Worm (Caenorhabditis elegans): ENCODE data around the gene srh-217.

The srh-217 gene

ce11 chrV:20196671-20197070, 1.3 kb upstream of the srh-217 start, which contains the start of gene ftr-1:
Gene ftr-1 (plus strand): TSS chrV:20196971.
- no peak for TF ChIP-seq unc-62 (GFP tag; optimal IDR thresholded peaks at IDR 0.05)

ce11 chrV:20192102-20192880, 3.1 kb downstream of the srh-217 start, which contains the start of the genes fbxa-115 and Y113G7B.27:
Gene fbxa-115 (minus strand): TSS chrV:20192152.
Gene Y113G7B.27 (plus strand): TSS chrV:20192830.
- TF ChIP-seq unc-62 (GFP tag; optimal IDR thresholded peaks at IDR 0.05): no peak

- TF ChIP-seq unc-62 (GFP tag; optimal IDR thresholded peaks at IDR 0.05): no peak
These were observed 6.6 kb downstream of the srh-217 start, which contains the start of gene fbxa-116 for ce11 chrV:20188790-20189189. Gene fbxa-116 (minus strand): TSS chrV:20188890.

- no peak for TF ChIP-seq unc-62 (GFP tag; optimal IDR thresholded peaks at IDR 0.05)
These were observed 8.8 kb downstream of the srh-217 start, which contains the start of gene srz-16 for ce11 chrV:20186579-20186978. Gene srz-16 (minus strand): TSS chrV:20186679.

- no peak for TF ChIP-seq unc-62 (GFP tag; optimal IDR thresholded peaks at IDR 0.05)
These were observed 13.0 kb downstream of the srh-217 start for ce11 chrV:20182311-20182710.

- TF ChIP-seq unc-62 (GFP tag; optimal IDR thresholded peaks at IDR 0.05): no peak
These were observed 23.4 kb downstream of the srh-217 start, which contains the start of gene srw-39 for ce11 chrV:20171941-20172340. Gene srw-39 (minus strand): TSS chrV:20172041.

ce11 chrV:20165808-20166207, 29.5 kb downstream of the srh-217 start:
- no peak for TF ChIP-seq unc-62 (GFP tag; optimal IDR thresholded peaks at IDR 0.05)

ce11 chrV:20164059-20164892, 31.1 kb downstream of the srh-217 start, which contains the start of gene F19B2.5:
Gene F19B2.5 (minus strand): TSS chrV:20164165.
- TF ChIP-seq unc-62 (GFP tag; optimal IDR thresholded peaks at IDR 0.05): no peak

- no peak for TF ChIP-seq unc-62 (GFP tag; optimal IDR thresholded peaks at IDR 0.05)
These were observed 32.3 kb downstream of the srh-217 start for ce11 chrV:20163105-20163449.

ce11 chrV:20162290-20163104, 32.9 kb downstream of the srh-217 start:
- no peak for TF ChIP-seq unc-62 (GFP tag; optimal IDR thresholded peaks at IDR 0.05)

- TF ChIP-seq unc-62 (GFP tag; optimal IDR thresholded peaks at IDR 0.05): no peak
These were observed 33.5 kb downstream of the srh-217 start for ce11 chrV:20161781-20162289.

- no peak for TF ChIP-seq unc-62 (GFP tag; optimal IDR thresholded peaks at IDR 0.05)
These were observed 37.1 kb downstream of the srh-217 start, which contains the start of gene F19B2.6 for ce11 chrV:20158223-20158622. Gene F19B2.6 (plus strand): TSS chrV:20158523.

- no peak for TF ChIP-seq unc-62 (GFP tag; optimal IDR thresholded peaks at IDR 0.05)
These were observed 43.5 kb downstream of the srh-217 start for ce11 chrV:20151855-20152254.

ce11 chrV:20151432-20151831, 43.9 kb downstream of the srh-217 start, which contains the start of gene F19B2.7:
Gene F19B2.7 (plus strand): TSS chrV:20151732.
- no peak for TF ChIP-seq unc-62 (GFP tag; optimal IDR thresholded peaks at IDR 0.05)

- TF ChIP-seq unc-62 (GFP tag; optimal IDR thresholded peaks at IDR 0.05): no peak
These were observed 47.6 kb downstream of the srh-217 start, which contains the start of gene Y113G7A.13 for ce11 chrV:20147662-20148245. Gene Y113G7A.13 (plus strand): TSS chrV:20148195.

Measured in whole organism, dauer.